Worm (Caenorhabditis elegans) whole organism, early embryonic: ENCODE data around the gene toca-2.

Source experiments
- F13C5.2 ChIP-seq: sonication (generic microtip); optimal IDR thresholded peaks from 2 replicates; lab custom pipeline; 2017; ENCODE audit warnings: mild to moderate bottlenecking, missing genetic modification characterization, inconsistent platforms, missing compliant biosample characterization
- ama-1 ChIP-seq: fragments of 150-350 bp; optimal IDR thresholded peaks from 2 replicates; lab custom pipeline; 2014
- ceh-13 ChIP-seq: fragments of 200-800 bp; sonication (Bioruptor generic); optimal IDR thresholded peaks from 2 replicates; lab custom pipeline; 2018; ENCODE audit warnings: mild to moderate bottlenecking, missing genetic modification characterization, missing compliant biosample characterization
- hmbx-1 ChIP-seq: sonication (generic microtip); optimal IDR thresholded peaks from 2 replicates; lab custom pipeline; 2016; ENCODE audit warnings: mild to moderate bottlenecking, missing genetic modification characterization, missing compliant biosample characterization
- pes-1 ChIP-seq: fragments of 200-800 bp; sonication (Bioruptor generic); IDR thresholded peaks from 2 replicates; pipeline ENCODE4 v1.3.6; 2022; ENCODE audit warnings: missing genetic modification reagents, missing genetic modification characterization, missing compliant biosample characterization
- sea-1 ChIP-seq: fragments of 200-800 bp; sonication (Bioruptor generic); conservative IDR thresholded peaks from 2 replicates; pipeline ENCODE4 v1.3.6; 2022; ENCODE audit warnings: missing genetic modification characterization, missing compliant biosample characterization
- tbx-37 ChIP-seq: fragments of 200-800 bp; sonication (Bioruptor generic); conservative IDR thresholded peaks from 2 replicates; pipeline ENCODE4 v1.3.6; 2022; ENCODE audit warnings: missing genetic modification reagents, missing genetic modification characterization, missing compliant biosample characterization

ce11 chrIII:13761022-13761421 is 5.3 kb downstream of the toca-2 start:
- TF ChIP-seq sea-1 (no peak), pes-1 (GFP tag; lab: Robert Waterston, UW) (no peak), ama-1 (no peak), hmbx-1 (tag; lab: Kevin White, UChicago) (no peak), F13C5.2 (tag; lab: Kevin White, UChicago) (no peak), ceh-13 (no peak), tbx-37 (no peak)
